Worm (Caenorhabditis elegans): Measurements from ENCODE around the gene adm-2.

The adm-2 gene

DNA sequence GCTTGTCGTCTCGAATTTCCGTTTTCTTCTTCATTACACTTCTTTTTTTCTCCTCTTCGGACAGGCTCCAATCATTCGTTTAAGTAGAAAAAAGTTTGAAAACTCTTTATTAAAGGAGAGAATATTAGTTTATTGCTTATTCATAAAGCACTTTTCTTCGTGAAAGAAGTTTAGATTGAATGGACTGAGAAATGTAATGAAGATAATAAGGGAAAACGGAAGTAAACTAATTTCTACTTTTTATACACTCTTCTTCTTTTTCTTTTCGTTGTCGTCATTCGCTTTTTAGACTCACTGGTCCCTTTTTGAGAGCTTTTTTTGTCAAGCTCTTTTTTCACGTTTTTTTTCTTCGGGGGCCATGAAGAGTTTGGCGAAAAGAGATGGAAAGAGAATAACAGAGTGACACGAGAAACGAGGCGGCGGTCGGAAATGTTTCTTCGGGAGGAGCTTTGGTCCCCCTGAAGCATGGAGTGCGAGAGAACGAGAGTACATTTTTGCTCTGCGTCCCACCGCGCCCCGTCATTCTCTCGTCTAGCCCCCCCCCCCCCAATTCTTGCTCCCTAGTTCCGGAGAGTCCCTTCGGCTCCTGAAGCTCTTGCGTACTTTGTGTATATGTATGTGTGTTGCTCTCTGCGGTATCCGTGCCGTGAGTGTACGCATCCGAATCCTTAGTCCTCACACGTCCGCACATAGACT lies 51.5 kb downstream of the adm-2 start:
- TF ChIP-seq unc-42 (tag; optimal IDR thresholded peaks at IDR 0.05) (peak; percentile 79), nfya-1 (tag; optimal IDR thresholded peaks at IDR 0.05) (peak; percentile 2), ceh-31 (tag; optimal IDR thresholded peaks at IDR 0.05) (peak; percentile 37), ttx-3 (tag; optimal IDR thresholded peaks at IDR 0.05) (peak; percentile 20), K02D7.2 (tag; optimal IDR thresholded peaks at IDR 0.05) (no peak)

DNA sequence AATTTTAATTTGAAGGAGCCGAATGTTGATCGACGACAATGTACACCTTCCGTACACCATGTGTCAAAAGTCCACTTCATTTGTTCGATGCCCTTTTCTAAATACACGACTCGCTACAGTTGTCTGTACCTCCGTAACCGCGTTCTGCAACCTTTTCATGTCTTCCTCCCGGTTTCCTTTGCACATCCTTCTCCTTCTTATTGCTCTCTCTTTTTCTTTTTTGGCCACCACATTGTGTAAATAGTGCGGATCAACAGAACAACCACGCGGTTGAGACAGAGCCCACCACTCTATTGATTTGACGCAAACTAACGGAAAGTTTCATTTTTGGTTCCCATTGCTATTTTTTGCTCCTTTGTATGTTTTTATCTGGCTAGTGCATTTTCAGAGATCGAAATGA lies 55.6 kb downstream of the adm-2 start:
- TF ChIP-seq npax-4 (tag; optimal IDR thresholded peaks at IDR 0.05) (no peak), ceh-6 (GFP tag; optimal IDR thresholded peaks at IDR 0.05) (no peak), ceh-31 (tag; optimal IDR thresholded peaks at IDR 0.05) (no peak), rnt-1 (tag; optimal IDR thresholded peaks at IDR 0.05) (no peak), zip-5 (tag; optimal IDR thresholded peaks at IDR 0.05) (no peak), hlh-8 (tag; optimal IDR thresholded peaks at IDR 0.05) (no peak), eyg-1 (tag; optimal IDR thresholded peaks at IDR 0.05) (no peak), ceh-14 (tag; optimal IDR thresholded peaks at IDR 0.05) (no peak)

DNA sequence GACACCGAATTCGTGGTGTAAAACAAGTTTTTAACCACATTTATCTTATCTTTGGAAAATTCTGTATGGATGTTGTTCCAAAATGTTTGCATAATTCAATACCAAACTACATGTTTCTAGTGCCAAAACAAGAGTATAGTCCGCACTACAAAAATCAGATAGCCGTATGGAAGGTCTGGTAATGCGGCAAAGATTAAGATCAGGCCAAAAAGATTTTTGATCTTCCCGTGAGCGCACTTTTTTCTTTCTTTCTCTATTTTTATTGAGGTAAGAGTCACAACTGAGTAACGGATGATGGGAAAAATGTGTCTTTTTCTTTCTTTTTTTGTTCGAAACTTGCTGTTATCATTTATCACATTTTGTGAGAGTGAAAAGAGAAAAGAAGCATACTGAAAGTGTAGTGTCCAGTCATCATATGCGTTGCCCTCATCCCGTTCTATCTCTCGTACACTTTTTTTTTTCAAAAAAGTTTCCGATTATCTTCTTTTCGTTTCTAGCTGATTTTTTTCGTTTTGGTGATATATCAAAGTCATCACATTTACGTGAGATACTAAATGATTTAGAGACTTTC lies 56.9 kb downstream of the adm-2 start:
- TF ChIP-seq pha-2 (tag; optimal IDR thresholded peaks at IDR 0.05) (no peak), ceh-18 (tag; optimal IDR thresholded peaks at IDR 0.05) (peak; percentile 50)

All from whole organism, late embryonic.